Fruit fly (Drosophila melanogaster) whole organism, adult: ENCODE measurements around the gene CG17260.

Experiments
- CG11617 ChIP-seq: fragments of 200-800 bp; sonication (Bioruptor generic); optimal IDR thresholded peaks from 2 replicates; lab custom pipeline; 2017; ENCODE audit warnings: mild to moderate bottlenecking, missing biosample characterization, missing genetic modification reagents, missing genetic modification characterization
- CG12768 ChIP-seq: fragments of 200-800 bp; sonication (Bioruptor generic); optimal IDR thresholded peaks from 2 replicates; lab custom pipeline; 2017; ENCODE audit warnings: missing biosample characterization, missing genetic modification characterization, mild to moderate bottlenecking, moderate library complexity, missing genetic modification reagents
- CG14711 ChIP-seq: fragments of 200-800 bp; sonication (Bioruptor generic); optimal IDR thresholded peaks from 2 replicates; lab custom pipeline; 2018; ENCODE audit warnings: missing biosample characterization, mild to moderate bottlenecking, missing genetic modification characterization, moderate library complexity
- CG1620 ChIP-seq: fragments of 200-800 bp; sonication (Bioruptor generic); optimal IDR thresholded peaks from 2 replicates; lab custom pipeline; 2016; ENCODE audit warnings: missing biosample characterization, missing genetic modification characterization
- CG33017 ChIP-seq: fragments of 200-800 bp; sonication (Bioruptor generic); optimal IDR thresholded peaks from 2 replicates; lab custom pipeline; 2018; ENCODE audit warnings: missing biosample characterization, mild to moderate bottlenecking, missing genetic modification characterization, moderate library complexity
- CG5204 ChIP-seq: fragments of 200-800 bp; sonication (Bioruptor generic); optimal IDR thresholded peaks from 2 replicates; lab custom pipeline; 2016; ENCODE audit warnings: missing biosample characterization, missing genetic modification characterization
- CG7045 ChIP-seq: fragments of 200-800 bp; sonication (Bioruptor generic); optimal IDR thresholded peaks from 2 replicates; lab custom pipeline; 2017; ENCODE audit warnings: missing biosample characterization, mild to moderate bottlenecking, missing genetic modification characterization
- CG7101 ChIP-seq: fragments of 200-800 bp; sonication (Bioruptor generic); optimal IDR thresholded peaks from 2 replicates; lab custom pipeline; 2018; ENCODE audit warnings: missing biosample characterization, mild to moderate bottlenecking, missing genetic modification characterization, moderate library complexity
- Clk ChIP-seq: fragments of 200-800 bp; sonication (Bioruptor generic); optimal IDR thresholded peaks from 2 replicates; lab custom pipeline; 2017; ENCODE audit warnings: missing biosample characterization, missing genetic modification characterization
- Crg-1 ChIP-seq: fragments of 200-800 bp; sonication (Bioruptor generic); optimal IDR thresholded peaks from 2 replicates; lab custom pipeline; 2016; ENCODE audit warnings: missing biosample characterization, missing genetic modification characterization
- Hr96 ChIP-seq: fragments of 200-800 bp; sonication (Bioruptor generic); optimal IDR thresholded peaks from 2 replicates; lab custom pipeline; 2016; ENCODE audit warnings: missing biosample characterization, missing genetic modification characterization
- Mnt ChIP-seq: fragments of 200-800 bp; sonication (Bioruptor generic); optimal IDR thresholded peaks from 2 replicates; lab custom pipeline; 2016; ENCODE audit warnings: missing biosample characterization, mild to moderate bottlenecking, missing genetic modification characterization
- bab1 ChIP-seq: fragments of 200-800 bp; sonication (Bioruptor generic); optimal IDR thresholded peaks from 3 replicates; lab custom pipeline; 2019; ENCODE audit warnings: missing biosample characterization, mild to moderate bottlenecking, missing genetic modification characterization, moderate library complexity
- cic ChIP-seq: fragments of 200-800 bp; sonication (Bioruptor generic); optimal IDR thresholded peaks from 2 replicates; lab custom pipeline; 2017; ENCODE audit warnings: missing biosample characterization, mild to moderate bottlenecking, missing genetic modification characterization, moderate library complexity
- cnc ChIP-seq, 2 experiments: fragments of >200 bp; optimal IDR thresholded peaks; 2 replicates each; lab custom pipeline; 2017
- kay ChIP-seq: fragments of 200-800 bp; sonication (Bioruptor generic); peaks from one replicate; lab custom pipeline; 2016; ENCODE audit warnings: missing biosample characterization, missing genetic modification characterization, borderline replicate concordance
- ovo ChIP-seq: fragments of 200-800 bp; sonication (Bioruptor generic); optimal IDR thresholded peaks from 2 replicates; lab custom pipeline; 2016; ENCODE audit warnings: missing biosample characterization, missing genetic modification characterization
- pad ChIP-seq: fragments of 200-800 bp; sonication (Bioruptor generic); optimal IDR thresholded peaks from 3 replicates; lab custom pipeline; 2017; ENCODE audit warnings: missing biosample characterization, missing genetic modification characterization, mild to moderate bottlenecking, moderate library complexity, missing genetic modification reagents
- tj ChIP-seq: fragments of 200-800 bp; sonication (Bioruptor generic); optimal IDR thresholded peaks from 3 replicates; lab custom pipeline; 2017; ENCODE audit warnings: missing biosample characterization, mild to moderate bottlenecking, missing genetic modification characterization, moderate library complexity
- toe ChIP-seq: fragments of 200-800 bp; sonication (Bioruptor generic); optimal IDR thresholded peaks from 2 replicates; lab custom pipeline; 2016; ENCODE audit warnings: missing biosample characterization, missing genetic modification characterization

Gene CG17260

DNA sequence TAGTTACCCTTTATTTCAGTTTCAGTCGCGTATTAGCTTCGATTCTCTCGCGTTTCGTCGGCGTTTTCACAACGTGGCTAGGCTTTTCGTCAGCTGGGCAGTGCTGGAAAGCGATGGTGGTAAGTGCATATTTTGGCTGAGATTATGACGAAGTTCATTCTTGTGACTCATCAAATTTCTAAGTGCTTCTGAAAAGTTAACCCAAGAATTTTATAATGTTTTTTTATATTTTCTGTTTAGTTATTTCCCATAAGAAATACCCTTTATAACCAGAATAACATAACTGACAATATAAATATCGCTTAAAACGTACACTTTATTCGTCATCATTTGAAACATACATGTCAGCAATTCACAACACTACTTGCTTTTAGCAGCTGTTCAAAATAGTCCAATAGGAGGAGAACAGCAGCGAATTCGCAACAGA lies at the start of gene CG17260, which contains the start of gene SerRS:
CG17260 (plus strand) TSS at position 78 of the 427 bp plus-strand sequence.
SerRS (minus strand) TSS at position 251 of the 427 bp plus-strand sequence.
- TF ChIP-seq CG14711 (peak; percentile 92), Mnt (GFP tag; lab: Kevin White, UChicago) (peak; percentile 92), pad (GFP tag; lab: Kevin White, UChicago) (peak; percentile 92), CG5204 (GFP tag; lab: Kevin White, UChicago) (no peak), CG33017 (tag; lab: Kevin White, UChicago) (peak; percentile 90), tj (peak; percentile 93), CG7045 (GFP tag; lab: Kevin White, UChicago) (peak; percentile 88), Crg-1 (peak; percentile 93), bab1 (GFP tag; lab: Kevin White, UChicago) (peak; percentile 95), toe (GFP tag; lab: Kevin White, UChicago) (peak; percentile 90), CG11617 (GFP tag; lab: Kevin White, UChicago) (peak; percentile 86), Clk (peak; percentile 78), Hr96 (peak; percentile 84), ovo (peak; percentile 34), CG12768 (GFP tag; lab: Kevin White, UChicago) (peak; percentile 96), cic (peak; percentile 67), cnc (optimal IDR thresholded peaks at IDR 0.05; lab: Kevin White, UChicago) (peak in 1 of 2 experiments; percentile 66), CG7101 (tag; lab: Kevin White, UChicago) (peak; percentile 95), kay (GFP tag; lab: Kevin White, UChicago) (peak; percentile 99), CG1620 (GFP tag; lab: Kevin White, UChicago) (peak; percentile 84)

DNA sequence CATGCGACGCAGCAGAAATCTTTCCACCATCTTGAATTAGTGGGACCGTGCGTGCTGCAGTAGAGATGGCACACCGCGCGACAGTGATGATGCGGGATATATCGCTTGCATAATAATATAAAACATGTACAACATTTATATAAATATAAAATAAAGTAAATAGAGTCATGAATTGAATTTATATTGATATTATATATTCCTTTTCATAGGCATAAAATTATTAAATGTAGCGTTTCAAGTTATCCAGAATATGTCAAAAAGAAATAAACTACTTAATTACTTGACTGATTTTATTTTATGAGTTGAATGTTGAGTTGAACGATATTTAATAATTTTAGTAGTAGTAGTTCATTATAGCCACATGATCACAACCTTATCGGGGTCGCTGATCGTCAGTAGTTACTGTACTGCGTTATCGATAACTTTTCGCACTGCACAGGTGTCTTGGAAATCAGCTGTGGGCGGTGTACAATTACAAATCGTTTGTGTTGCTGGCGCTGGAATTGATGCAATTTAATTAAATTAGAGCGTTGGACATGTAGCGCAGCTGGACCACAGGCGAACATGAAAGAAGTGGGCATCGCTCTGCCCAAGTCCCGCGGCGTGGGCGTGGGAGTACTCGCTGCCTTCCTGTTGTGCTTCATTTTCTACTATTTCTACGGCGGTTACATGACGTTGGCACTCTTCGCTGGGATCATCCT lies 49.2 kb upstream of the CG17260 start, which contains the start of the genes Chd1 and Bem46:
Chd1 (minus strand) TSS at position 43 of the 701 bp plus-strand sequence.
Bem46 (plus strand) TSS at position 436 of the 701 bp plus-strand sequence.
- TF ChIP-seq CG12768 (GFP tag; lab: Kevin White, UChicago) = peak; percentile 87
- peak; percentile 80 for TF ChIP-seq tj
- TF ChIP-seq kay (GFP tag; lab: Kevin White, UChicago) = no peak
- peak; percentile 90 for TF ChIP-seq CG7101 (tag; lab: Kevin White, UChicago)
- TF ChIP-seq Clk = peak; percentile 77
- TF ChIP-seq bab1 (GFP tag; lab: Kevin White, UChicago) = peak; percentile 65
- peak; percentile 81 for TF ChIP-seq CG1620 (GFP tag; lab: Kevin White, UChicago)
- peak; percentile 85 for TF ChIP-seq CG7045 (GFP tag; lab: Kevin White, UChicago)
- TF ChIP-seq CG33017 (tag; lab: Kevin White, UChicago) = peak; percentile 82
- no peak for TF ChIP-seq Hr96
- TF ChIP-seq toe (GFP tag; lab: Kevin White, UChicago) = no peak
- peak; percentile 92 for TF ChIP-seq CG11617 (GFP tag; lab: Kevin White, UChicago)
- no peak for TF ChIP-seq CG5204 (GFP tag; lab: Kevin White, UChicago)
- TF ChIP-seq CG14711 = peak; percentile 80
- TF ChIP-seq ovo = peak; percentile 77
- peak; percentile 79 for TF ChIP-seq Crg-1
- TF ChIP-seq Mnt (GFP tag; lab: Kevin White, UChicago) = peak; percentile 82
- peak; percentile 73 for TF ChIP-seq pad (GFP tag; lab: Kevin White, UChicago)
- TF ChIP-seq cic = peak; percentile 56

DNA sequence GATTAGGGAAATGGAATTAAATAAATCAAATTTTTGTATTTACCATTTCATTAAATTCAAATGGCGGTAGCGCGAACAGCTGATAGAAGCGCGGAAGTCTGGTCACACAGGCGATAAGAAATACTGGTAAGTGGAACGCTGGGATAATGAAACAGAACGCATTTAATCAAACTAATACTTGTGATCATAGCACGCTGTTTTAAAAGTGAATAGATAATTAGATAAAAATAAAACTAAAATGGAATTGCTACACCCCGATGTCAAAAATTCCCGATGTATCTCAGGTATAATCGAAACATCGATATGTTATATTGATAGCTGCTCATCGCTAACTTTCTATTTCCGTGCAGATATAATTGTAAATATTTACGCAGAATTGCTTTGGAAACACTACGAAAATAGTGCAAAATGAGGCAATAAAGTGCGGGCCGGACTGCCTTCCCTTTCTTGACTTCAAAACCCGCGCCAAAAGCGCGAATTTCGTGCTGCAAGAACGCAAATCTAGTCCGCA lies 44.3 kb upstream of the CG17260 start, which contains the start of the genes okr and CG3558:
okr (minus strand) TSS at position 96 of the 511 bp plus-strand sequence.
CG3558 (plus strand) TSS at position 207 of the 511 bp plus-strand sequence.
- TF ChIP-seq bab1 (GFP tag; lab: Kevin White, UChicago) = peak; percentile 42
- TF ChIP-seq CG33017 (tag; lab: Kevin White, UChicago) = no peak
- no peak for TF ChIP-seq CG7045 (GFP tag; lab: Kevin White, UChicago)

DNA sequence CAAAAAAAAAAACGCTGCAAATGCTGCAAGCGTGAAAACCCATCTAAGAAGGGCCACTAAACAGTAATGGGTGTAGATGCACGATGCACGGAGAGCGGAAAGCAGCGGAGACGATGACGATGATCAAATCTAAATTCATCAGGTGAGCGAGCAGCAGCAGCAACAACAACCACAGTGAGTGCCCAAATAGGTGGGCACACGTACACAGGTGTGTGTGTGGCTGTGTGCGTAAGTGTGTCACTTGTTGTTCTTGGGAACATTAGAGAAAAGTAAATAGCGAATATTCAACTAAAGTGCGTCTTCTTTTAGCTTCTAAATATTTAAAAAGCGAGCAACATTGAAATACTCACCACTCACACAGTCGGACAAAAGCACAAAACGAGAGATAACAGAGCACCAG lies 43.8 kb upstream of the CG17260 start:
- TF ChIP-seq cnc (optimal IDR thresholded peaks at IDR 0.05; lab: Kevin White, UChicago) (no peak), Mnt (GFP tag; lab: Kevin White, UChicago) (peak; percentile 25), CG12768 (GFP tag; lab: Kevin White, UChicago) (peak; percentile 58), cic (no peak)

DNA sequence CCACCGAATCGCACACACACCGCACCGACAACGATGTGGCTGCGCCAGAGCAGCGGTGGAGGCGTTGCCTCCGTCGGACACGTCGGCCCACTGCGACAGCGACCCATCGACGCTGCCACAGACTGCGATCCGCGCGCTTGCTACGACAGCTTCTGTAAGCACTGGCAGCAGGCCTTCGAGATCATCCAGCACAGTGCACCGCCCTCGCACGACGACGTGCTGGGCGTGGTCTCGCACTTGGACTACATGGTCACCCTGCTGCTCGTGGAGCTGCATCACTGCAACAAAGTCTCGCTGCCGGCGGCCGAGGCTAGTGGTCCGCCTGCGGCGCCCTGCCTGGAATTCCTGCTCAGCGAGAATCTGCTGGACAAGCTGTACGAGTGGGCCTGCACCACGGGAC lies 43.3 kb upstream of the CG17260 start:
- TF ChIP-seq CG7101 (tag; lab: Kevin White, UChicago) = no peak
- no peak for TF ChIP-seq pad (GFP tag; lab: Kevin White, UChicago)
- TF ChIP-seq CG33017 (tag; lab: Kevin White, UChicago) = no peak
- TF ChIP-seq toe (GFP tag; lab: Kevin White, UChicago) = no peak
- TF ChIP-seq CG5204 (GFP tag; lab: Kevin White, UChicago) = no peak
- TF ChIP-seq cic = no peak
- no peak for TF ChIP-seq Crg-1
- TF ChIP-seq CG12768 (GFP tag; lab: Kevin White, UChicago) = no peak
- TF ChIP-seq bab1 (GFP tag; lab: Kevin White, UChicago) = no peak
- TF ChIP-seq Hr96 = no peak
- no peak for TF ChIP-seq cnc (optimal IDR thresholded peaks at IDR 0.05; lab: Kevin White, UChicago)
- no peak for TF ChIP-seq ovo

DNA sequence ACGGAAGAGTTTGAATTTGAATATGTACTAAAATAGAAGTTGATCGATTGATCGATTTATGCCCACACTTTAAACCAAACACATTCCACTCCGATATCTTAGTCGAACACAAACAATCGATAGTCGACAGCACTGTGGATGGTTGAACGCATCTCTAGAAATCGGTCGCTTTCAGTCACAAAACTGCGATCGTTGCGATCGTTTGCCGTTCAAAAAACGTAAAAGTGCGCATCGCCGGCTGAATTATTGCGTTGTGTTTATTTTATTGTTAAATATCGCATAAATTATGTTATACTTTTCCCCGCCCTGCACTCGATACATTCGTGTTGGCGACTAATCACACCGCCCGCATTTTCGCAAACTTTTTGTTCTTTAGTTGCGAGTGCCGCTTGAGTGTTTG lies 37.9 kb upstream of the CG17260 start, which contains the start of gene Ccdc85:
Ccdc85 (plus strand) TSS at position 174 of the 400 bp plus-strand sequence.
- no peak for TF ChIP-seq Mnt (GFP tag; lab: Kevin White, UChicago)
- no peak for TF ChIP-seq pad (GFP tag; lab: Kevin White, UChicago)
- TF ChIP-seq tj = peak; percentile 61
- peak; percentile 19 for TF ChIP-seq bab1 (GFP tag; lab: Kevin White, UChicago)
